Worm (Caenorhabditis elegans): ENCODE results near the gene clec-144.

- TF ChIP-seq zag-1 (tag; optimal IDR thresholded peaks at IDR 0.05) (no peak), mep-1 (tag; optimal IDR thresholded peaks at IDR 0.05) (no peak), hlh-11 (tag; optimal IDR thresholded peaks at IDR 0.05) (no peak), mxl-2 (GFP tag; conservative IDR thresholded peaks at IDR 0.05) (no peak), nhr-237 (tag; optimal IDR thresholded peaks at IDR 0.05) (no peak), nhr-28 (tag; optimal IDR thresholded peaks at IDR 0.05) (no peak), R02D3.7 (tag; optimal IDR thresholded peaks at IDR 0.05) (no peak), nhr-6 (tag; optimal IDR thresholded peaks at IDR 0.05) (no peak), lin-13 (GFP tag; optimal IDR thresholded peaks at IDR 0.05) (no peak), mdl-1 (tag; optimal IDR thresholded peaks at IDR 0.05) (no peak), dmd-8 (GFP tag; IDR thresholded peaks at IDR 0.05) (no peak), F49E8.2 (tag; optimal IDR thresholded peaks at IDR 0.05; ENCODE audit: borderline replicate concordance) (no peak)
These were observed 2.8 kb upstream of the clec-144 start, which contains the start of gene T27D12.6 for ce11 chrII:11835208-11835607.
